Worm (Caenorhabditis elegans) whole organism, midembryonic: ENCODE results near the gene pmk-3.

ENCODE experiments used
- T22C8.4 ChIP-seq: fragments of 200-800 bp; sonication (Bioruptor generic); IDR thresholded peaks from 2 replicates; pipeline ENCODE4 v1.3.6; 2022; ENCODE audit warnings: missing genetic modification characterization, missing compliant biosample characterization
- tab-1 ChIP-seq: fragments of 200-800 bp; sonication (Bioruptor generic); IDR thresholded peaks from 2 replicates; pipeline ENCODE4 v1.3.6; 2022; ENCODE audit warnings: missing genetic modification characterization, missing compliant biosample characterization
- ztf-29 ChIP-seq: fragments of 200-800 bp; sonication (Bioruptor generic); IDR thresholded peaks from 2 replicates; pipeline ENCODE4 v1.3.6; 2022; ENCODE audit warnings: missing genetic modification reagents, missing genetic modification characterization, missing compliant biosample characterization

- TF ChIP-seq ztf-29 (GFP tag; lab: Robert Waterston, UW) (no peak), T22C8.4 (GFP tag; lab: Robert Waterston, UW) (no peak), tab-1 (no peak)
These were observed 30.7 kb downstream of the pmk-3 start, which contains the start of gene C07G1.15 for ce11 chrIV:8169674-8170073.
